Worm (Caenorhabditis elegans) whole organism, mixed stage, embryonic: Measurements from ENCODE around the gene K02E11.10.

Experiments used
- ceh-43 ChIP-seq: fragments of 200-800 bp; sonication (Bioruptor generic); optimal IDR thresholded peaks from 2 replicates; lab custom pipeline; 2018; ENCODE audit warnings: mild to moderate bottlenecking, missing genetic modification characterization, moderate library complexity, missing compliant biosample characterization
- ces-1 ChIP-seq: fragments of 150-350 bp; optimal IDR thresholded peaks from 2 replicates; lab custom pipeline; 2014; ENCODE audit warnings: missing biosample characterization, missing genetic modification reagents, missing genetic modification characterization
- elt-3 ChIP-seq: fragments of 150-350 bp; optimal IDR thresholded peaks from 2 replicates; lab custom pipeline; 2014; ENCODE audit warnings: missing biosample characterization, missing genetic modification characterization
- lin-13 ChIP-seq: fragments of 150-350 bp; optimal IDR thresholded peaks from 2 replicates; lab custom pipeline; 2014; ENCODE audit warnings: missing biosample characterization, missing genetic modification characterization
- nhr-12 ChIP-seq: fragments of 150-350 bp; optimal IDR thresholded peaks from 2 replicates; lab custom pipeline; 2014; ENCODE audit warnings: missing biosample characterization, missing genetic modification characterization
- nhr-237 ChIP-seq: fragments of 150-350 bp; optimal IDR thresholded peaks from 2 replicates; lab custom pipeline; 2014; ENCODE audit warnings: missing biosample characterization, missing genetic modification characterization
- unc-39 ChIP-seq: fragments of 150-350 bp; optimal IDR thresholded peaks from 2 replicates; lab custom pipeline; 2014; ENCODE audit warnings: missing biosample characterization, missing genetic modification characterization
- ztf-11 ChIP-seq: fragments of 150-350 bp; optimal IDR thresholded peaks from 2 replicates; lab custom pipeline; 2014; ENCODE audit warnings: missing biosample characterization, missing genetic modification characterization

DNA sequence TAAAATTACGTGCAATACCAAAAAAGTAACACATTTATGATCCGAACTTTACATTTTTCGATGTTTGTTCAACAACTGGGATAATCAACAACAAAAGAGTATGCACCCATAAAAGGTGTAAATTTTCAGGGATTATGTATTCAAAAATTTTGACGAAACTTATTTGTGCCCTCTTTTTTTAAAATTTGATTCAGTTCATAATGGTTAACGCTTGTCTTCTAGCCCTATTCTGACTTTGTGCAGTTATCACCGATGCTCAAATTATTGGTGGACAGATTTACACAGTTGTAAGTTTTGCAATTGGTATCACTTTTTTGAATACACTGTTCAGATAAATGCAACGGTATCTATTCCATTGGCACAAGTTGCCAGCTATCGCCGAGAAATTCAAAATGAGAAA is 7.7 kb upstream of the K02E11.10 start, which contains the start of gene K02E11.6:
- no peak for TF ChIP-seq ztf-11
- TF ChIP-seq nhr-12 (tag; lab: Kevin White, UChicago), result no peak
- no peak for TF ChIP-seq elt-3 (tag; lab: Kevin White, UChicago)
- TF ChIP-seq nhr-237 (tag; lab: Kevin White, UChicago), result no peak
- no peak for TF ChIP-seq ces-1 (GFP tag; lab: Kevin White, UChicago)
- TF ChIP-seq unc-39, result no peak
- no peak for TF ChIP-seq lin-13 (tag; lab: Kevin White, UChicago)
- no peak for TF ChIP-seq ceh-43
